Worm (Caenorhabditis elegans): ENCODE results near the gene fbxa-42.

fbxa-42 gene

DNA sequence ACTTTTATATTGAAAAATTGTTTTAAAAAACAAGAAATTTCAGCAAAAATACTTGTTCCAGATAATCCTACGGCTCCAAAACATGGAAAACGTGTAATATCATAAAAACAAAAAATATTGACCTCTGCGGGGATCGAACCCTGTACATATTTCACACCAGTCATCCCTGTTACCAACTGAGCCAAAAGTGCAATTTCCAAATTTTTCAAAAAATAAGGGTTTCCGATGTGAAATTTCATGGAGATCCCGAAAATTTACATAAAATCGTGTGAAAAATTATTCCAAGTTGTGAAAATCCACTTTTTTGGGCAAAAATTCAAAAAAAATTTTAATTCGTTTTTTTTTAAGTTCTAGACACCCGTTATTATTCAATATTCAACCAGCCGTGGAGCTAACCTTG, 42.9 kb upstream of the fbxa-42 start:
- TF ChIP-seq nhr-237 (tag; optimal IDR thresholded peaks at IDR 0.05) (no peak), ztf-1 (GFP tag; conservative IDR thresholded peaks at IDR 0.05) (no peak), lin-11 (tag; optimal IDR thresholded peaks at IDR 0.05) (no peak), unc-62 (GFP tag; optimal IDR thresholded peaks at IDR 0.05) (no peak), nhr-12 (tag; optimal IDR thresholded peaks at IDR 0.05) (no peak), dmd-4 (tag; optimal IDR thresholded peaks at IDR 0.05) (no peak), nhr-10 (tag; optimal IDR thresholded peaks at IDR 0.05) (no peak), elt-1 (tag; optimal IDR thresholded peaks at IDR 0.05) (no peak)

DNA sequence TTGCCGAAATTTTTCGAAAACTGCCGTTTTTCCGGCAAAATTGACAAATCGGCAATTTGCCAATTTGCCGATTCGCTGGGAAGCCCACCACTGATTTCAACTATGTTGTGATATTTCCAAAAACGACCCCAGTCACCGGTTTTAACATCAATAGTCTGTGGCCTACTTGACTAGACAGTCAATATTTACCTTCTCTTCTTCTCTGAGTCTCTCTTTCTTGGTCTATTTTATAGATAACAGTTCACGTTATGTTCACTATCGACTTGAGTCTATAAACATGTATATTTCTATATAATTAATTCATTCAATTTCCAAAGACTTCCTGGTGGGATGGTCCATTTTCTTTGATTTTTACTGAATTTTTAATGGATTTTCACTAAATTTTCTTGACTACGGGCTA, 33.5 kb upstream of the fbxa-42 start:
- peak; percentile 16 for TF ChIP-seq fos-1 (tag; optimal IDR thresholded peaks at IDR 0.05)
- TF ChIP-seq ztf-4 (tag; optimal IDR thresholded peaks at IDR 0.05): no peak
- TF ChIP-seq crh-2 (tag; optimal IDR thresholded peaks at IDR 0.05): no peak
- TF ChIP-seq mdl-1 (tag; optimal IDR thresholded peaks at IDR 0.05): no peak
- no peak for TF ChIP-seq lin-13 (GFP tag; optimal IDR thresholded peaks at IDR 0.05)
- TF ChIP-seq R02D3.7 (tag; optimal IDR thresholded peaks at IDR 0.05): no peak
- no peak for TF ChIP-seq lsy-2 (tag; optimal IDR thresholded peaks at IDR 0.05)
- TF ChIP-seq nhr-23 (tag; optimal IDR thresholded peaks at IDR 0.05): no peak
- peak; percentile 12 for TF ChIP-seq sma-9 (GFP tag; optimal IDR thresholded peaks at IDR 0.05)
- TF ChIP-seq sma-9 (tag; optimal IDR thresholded peaks at IDR 0.05): no peak

DNA sequence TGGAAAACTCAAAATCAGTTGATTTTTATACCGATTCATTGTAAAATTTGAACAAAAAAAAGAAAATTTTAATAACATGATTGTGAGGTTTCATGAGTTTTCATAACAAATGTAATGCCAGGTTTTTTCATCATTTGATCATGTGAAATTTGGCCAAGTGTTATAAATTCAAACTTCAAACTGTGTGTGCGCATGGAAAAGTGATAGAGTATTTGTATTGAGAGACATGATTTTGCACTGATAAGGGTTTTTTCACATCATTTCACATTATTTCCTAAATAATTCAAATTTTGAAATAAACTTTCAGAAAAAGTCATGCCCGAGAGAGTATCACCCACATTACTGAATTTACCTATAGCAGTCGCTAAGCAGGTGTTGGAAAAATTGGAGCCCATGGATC, 29.9 kb upstream of the fbxa-42 start, which contains the start of gene fbxa-219:
TSS of gene fbxa-219 (plus strand) at position 277 of the 400 bp plus-strand sequence.
- TF ChIP-seq nhr-21 (tag; optimal IDR thresholded peaks at IDR 0.05) (no peak), nhr-23 (tag; optimal IDR thresholded peaks at IDR 0.05) (no peak), Y55F3AM.14 (GFP tag; optimal IDR thresholded peaks at IDR 0.05) (no peak), unc-55 (GFP tag; optimal IDR thresholded peaks at IDR 0.05) (no peak), snpc-4 (tag; optimal IDR thresholded peaks at IDR 0.05) (no peak), dmd-4 (tag; optimal IDR thresholded peaks at IDR 0.05) (no peak), F13H6.1 (tag; optimal IDR thresholded peaks at IDR 0.05) (no peak), nhr-6 (tag; optimal IDR thresholded peaks at IDR 0.05) (no peak), crh-2 (tag; optimal IDR thresholded peaks at IDR 0.05) (peak; percentile 7), fos-1 (tag; optimal IDR thresholded peaks at IDR 0.05) (peak; percentile 13), blmp-1 (tag; optimal IDR thresholded peaks at IDR 0.05; ENCODE audit: insufficient read depth) (no peak), mab-5 (tag; optimal IDR thresholded peaks at IDR 0.05) (no peak), nhr-11 (tag; optimal IDR thresholded peaks at IDR 0.05) (no peak), R02D3.7 (tag; optimal IDR thresholded peaks at IDR 0.05) (no peak), mbf-1 (tag; optimal IDR thresholded peaks at IDR 0.05) (no peak), peb-1 (tag; optimal IDR thresholded peaks at IDR 0.05) (no peak), elt-1 (tag; optimal IDR thresholded peaks at IDR 0.05) (no peak), sem-4 (tag; optimal IDR thresholded peaks at IDR 0.05) (no peak)

DNA sequence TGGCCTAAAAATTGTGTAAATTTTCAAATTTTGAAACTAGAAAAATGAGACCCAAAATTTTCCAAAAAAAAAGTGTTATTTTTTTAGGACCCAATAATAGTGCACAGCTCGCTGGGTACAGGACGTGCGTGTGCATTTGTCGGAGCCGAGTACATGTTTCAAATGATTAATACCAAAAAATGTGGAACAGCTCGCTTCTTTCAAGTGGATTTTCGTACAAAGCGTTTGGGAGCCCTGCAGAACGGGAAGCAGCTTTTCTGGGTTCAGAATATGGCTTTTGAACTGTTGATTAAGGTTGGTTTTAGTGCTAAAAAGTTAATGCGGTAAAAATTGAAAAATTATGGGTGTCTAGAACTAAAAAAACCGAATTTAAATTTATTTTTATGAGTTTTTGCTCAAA, 27.0 kb upstream of the fbxa-42 start:
- no peak for TF ChIP-seq nhr-11 (tag; optimal IDR thresholded peaks at IDR 0.05)
- TF ChIP-seq nhr-129 (tag; optimal IDR thresholded peaks at IDR 0.05): no peak
- no peak for TF ChIP-seq sma-3 (GFP tag; optimal IDR thresholded peaks at IDR 0.05)
- no peak for TF ChIP-seq ztf-1 (GFP tag; conservative IDR thresholded peaks at IDR 0.05)
- no peak for TF ChIP-seq elt-1 (tag; optimal IDR thresholded peaks at IDR 0.05)
- TF ChIP-seq ama-1 (optimal IDR thresholded peaks at IDR 0.05): no peak
- TF ChIP-seq fos-1 (tag; optimal IDR thresholded peaks at IDR 0.05): no peak
- TF ChIP-seq unc-39 (tag; optimal IDR thresholded peaks at IDR 0.05): no peak
- TF ChIP-seq F13H6.1 (tag; optimal IDR thresholded peaks at IDR 0.05): no peak
- TF ChIP-seq snpc-4 (tag; optimal IDR thresholded peaks at IDR 0.05): no peak
- no peak for TF ChIP-seq lin-11 (tag; optimal IDR thresholded peaks at IDR 0.05)
- no peak for TF ChIP-seq lin-13 (GFP tag; optimal IDR thresholded peaks at IDR 0.05)
- TF ChIP-seq sma-9 (GFP tag; optimal IDR thresholded peaks at IDR 0.05): no peak
- TF ChIP-seq sma-9 (tag; optimal IDR thresholded peaks at IDR 0.05): no peak
- TF ChIP-seq ZK546.5 (tag; optimal IDR thresholded peaks at IDR 0.05): no peak
- TF ChIP-seq ceh-16 (tag; optimal IDR thresholded peaks at IDR 0.05): no peak
- TF ChIP-seq nhr-25 (tag; optimal IDR thresholded peaks at IDR 0.05): no peak
- no peak for TF ChIP-seq nhr-23 (tag; optimal IDR thresholded peaks at IDR 0.05)
- TF ChIP-seq crh-2 (tag; optimal IDR thresholded peaks at IDR 0.05): no peak

Data from whole organism, L2 larva.